Worm (Caenorhabditis elegans) whole organism, L4 larva: ENCODE results near the gene K10D2.5.

ENCODE experiments used
- F44E2.7 ChIP-seq: fragments of 200-800 bp; sonication (Bioruptor generic); IDR thresholded peaks from 2 replicates; pipeline ENCODE4 v2.1.2; 2022; ENCODE audit warnings: missing genetic modification characterization, missing compliant biosample characterization
- Y75B8A.6 ChIP-seq: fragments of 200-800 bp; sonication (Bioruptor generic); IDR thresholded peaks from 2 replicates; pipeline ENCODE4 v1.3.6; 2022; ENCODE audit warnings: missing genetic modification reagents, missing genetic modification characterization, missing compliant biosample characterization
- aha-1 ChIP-seq: fragments of 150-350 bp; peaks from one replicate; lab custom pipeline; 2014; ENCODE audit warnings: missing biosample characterization, missing genetic modification characterization
- ceh-20 ChIP-seq: fragments of 200-800 bp; sonication (Bioruptor generic); IDR thresholded peaks from 2 replicates; pipeline ENCODE4 v1.3.6; 2022; ENCODE audit warnings: missing genetic modification reagents, missing genetic modification characterization, missing compliant biosample characterization
- ceh-62 ChIP-seq: sonication (generic microtip); optimal IDR thresholded peaks from 2 replicates; lab custom pipeline; 2017; ENCODE audit warnings: missing biosample characterization, missing genetic modification characterization
- daf-16 ChIP-seq, 3 experiments: sonication (generic microtip); optimal IDR thresholded peaks; 2 replicates each; lab custom pipeline; 2016 to 2017; ENCODE audit warnings: missing genetic modification characterization in 3 of 3, missing genetic modification reagents in 3 of 3, mild to moderate bottlenecking in 2 of 3, missing compliant biosample characterization in 2 of 3, missing biosample characterization in 1 of 3, moderate library complexity in 1 of 3
- daf-19 ChIP-seq: fragments of 200-800 bp; sonication (Bioruptor generic); conservative IDR thresholded peaks from 2 replicates; pipeline ENCODE4 v1.3.6; 2022; ENCODE audit warnings: missing genetic modification characterization, missing compliant biosample characterization
- dve-1 ChIP-seq: sonication (generic microtip); optimal IDR thresholded peaks from 2 replicates; lab custom pipeline; 2017; ENCODE audit warnings: antibody characterized with exemption, mild to moderate bottlenecking, missing genetic modification characterization, missing compliant biosample characterization; ENCODE audit not compliant: insufficient read depth
- egl-27 ChIP-seq: sonication (generic microtip); optimal IDR thresholded peaks from 3 replicates; lab custom pipeline; 2017; ENCODE audit warnings: missing biosample characterization, missing genetic modification reagents, missing genetic modification characterization
- jun-1 ChIP-seq: fragments of 150-350 bp; optimal IDR thresholded peaks from 2 replicates; lab custom pipeline; 2014; ENCODE audit warnings: missing biosample characterization, missing genetic modification reagents, missing genetic modification characterization
- lin-1 ChIP-seq: fragments of 200-800 bp; sonication (Bioruptor generic); IDR thresholded peaks from 2 replicates; pipeline ENCODE4 v1.3.6; 2022; ENCODE audit warnings: missing genetic modification reagents, missing genetic modification characterization, missing compliant biosample characterization
- lin-13 ChIP-seq: fragments of 150-350 bp; optimal IDR thresholded peaks from 2 replicates; lab custom pipeline; 2014; ENCODE audit warnings: missing biosample characterization, missing genetic modification reagents, missing genetic modification characterization
- lin-15B ChIP-seq: fragments of 150-350 bp; sonication (generic microtip); optimal IDR thresholded peaks from 3 replicates; lab custom pipeline; 2014; ENCODE audit warnings: missing biosample characterization, missing genetic modification characterization
- mes-2 ChIP-seq: sonication (generic microtip); optimal IDR thresholded peaks from 2 replicates; lab custom pipeline; 2016; ENCODE audit warnings: missing genotype, mild to moderate bottlenecking, missing genetic modification characterization, missing compliant biosample characterization; ENCODE audit not compliant: poor library complexity, severe bottlenecking
- mxl-3 ChIP-seq: fragments of 200-800 bp; sonication (Bioruptor generic); optimal IDR thresholded peaks from 2 replicates; lab custom pipeline; 2018; ENCODE audit warnings: mild to moderate bottlenecking, missing genetic modification characterization, missing compliant biosample characterization
- nhr-11 ChIP-seq: fragments of 150-350 bp; optimal IDR thresholded peaks from 2 replicates; lab custom pipeline; 2014; ENCODE audit warnings: missing biosample characterization, missing genetic modification characterization
- nhr-28 ChIP-seq: fragments of 150-350 bp; optimal IDR thresholded peaks from 2 replicates; lab custom pipeline; 2014; ENCODE audit warnings: missing biosample characterization, missing genetic modification characterization
- nhr-76 ChIP-seq: fragments of 150-350 bp; optimal IDR thresholded peaks from 2 replicates; lab custom pipeline; 2014; ENCODE audit warnings: missing biosample characterization, missing genetic modification characterization
- pha-4 ChIP-seq, 2 experiments: fragments of 150-350 bp in 1 of 2; fragments of 200-800 bp in 1 of 2; sonication (Bioruptor generic) in 1 of 2; IDR thresholded peaks in 1 of 2; optimal IDR thresholded peaks in 1 of 2; 2 replicates each; pipeline versions ENCODE4 v1.3.6 to Lab custom; 2014 to 2022; ENCODE audit warnings: missing genetic modification characterization in 2 of 2, missing genetic modification reagents in 2 of 2, missing biosample characterization in 1 of 2, missing compliant biosample characterization in 1 of 2
- spr-3 ChIP-seq: fragments of 200-800 bp; sonication (Bioruptor generic); optimal IDR thresholded peaks from 2 replicates; lab custom pipeline; 2018; ENCODE audit warnings: mild to moderate bottlenecking, missing genetic modification characterization, missing compliant biosample characterization
- zag-1 ChIP-seq: fragments of 150-350 bp; optimal IDR thresholded peaks from 2 replicates; lab custom pipeline; 2014; ENCODE audit warnings: missing biosample characterization, missing genetic modification characterization
- ztf-11 ChIP-seq: fragments of 150-350 bp; optimal IDR thresholded peaks from 2 replicates; lab custom pipeline; 2014; ENCODE audit warnings: missing biosample characterization, missing genetic modification characterization

Gene K10D2.5

DNA sequence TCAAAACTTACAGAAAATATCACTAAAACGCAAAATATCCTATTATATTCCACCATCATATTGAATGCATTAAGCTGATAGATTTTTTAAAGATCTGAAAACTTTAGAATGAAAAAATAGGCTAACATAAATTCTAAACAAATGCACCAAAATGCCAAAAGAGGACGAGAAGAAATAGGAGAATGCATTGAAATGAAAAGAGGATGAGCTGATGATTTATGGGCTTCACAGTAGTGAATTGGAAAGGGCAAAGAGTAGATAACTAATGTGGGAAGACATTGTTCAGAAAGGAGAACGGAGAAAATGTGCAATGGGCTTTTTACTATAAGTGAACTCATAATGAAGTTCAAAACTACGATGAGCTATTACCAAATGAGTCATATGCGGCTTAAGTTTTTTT lies 45.0 kb downstream of the K10D2.5 start, which contains the start of gene cutl-19:
Gene cutl-19, minus strand, starts transcription at position 101 of the 400 bp plus-strand sequence.
- TF ChIP-seq lin-1 (GFP tag; lab: Robert Waterston, UW) (no peak), mxl-3 (GFP tag; lab: Kevin White, UChicago) (no peak)

DNA sequence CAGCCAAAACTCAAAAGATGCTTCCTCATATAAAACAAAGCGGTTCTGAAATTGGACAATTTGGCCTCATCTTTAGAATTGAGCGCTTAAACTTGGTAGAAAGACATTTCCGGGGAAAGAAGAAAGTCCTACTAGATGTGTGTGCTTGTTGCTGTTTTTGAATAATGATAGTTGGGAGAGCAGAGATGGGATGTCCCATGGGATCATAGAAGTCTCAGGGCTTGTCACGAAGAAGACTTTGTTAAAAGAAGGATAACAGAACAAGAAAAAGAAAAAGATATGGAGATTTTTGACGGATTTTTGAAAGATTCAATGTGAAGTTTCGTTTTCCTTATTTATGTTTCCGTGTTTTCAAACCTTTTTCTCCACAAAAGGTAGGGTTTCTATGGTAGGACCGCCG lies 46.2 kb downstream of the K10D2.5 start, which contains the start of gene ZC155.2:
Gene ZC155.2, plus strand, starts transcription at position 301 of the 400 bp plus-strand sequence.
- TF ChIP-seq jun-1 (tag; lab: Kevin White, UChicago) (no peak), nhr-76 (tag; lab: Kevin White, UChicago) (no peak), ceh-20 (GFP tag; lab: Robert Waterston, UW) (no peak), lin-15B (tag; lab: Kevin White, UChicago) (no peak), ztf-11 (tag; lab: Kevin White, UChicago) (no peak), F44E2.7 (GFP tag; lab: Robert Waterston, UW) (no peak), lin-13 (GFP tag; lab: Kevin White, UChicago) (no peak), mes-2 (tag; lab: Kevin White, UChicago) (no peak), daf-19 (GFP tag; lab: Robert Waterston, UW) (no peak), nhr-11 (tag; lab: Kevin White, UChicago) (no peak)

DNA sequence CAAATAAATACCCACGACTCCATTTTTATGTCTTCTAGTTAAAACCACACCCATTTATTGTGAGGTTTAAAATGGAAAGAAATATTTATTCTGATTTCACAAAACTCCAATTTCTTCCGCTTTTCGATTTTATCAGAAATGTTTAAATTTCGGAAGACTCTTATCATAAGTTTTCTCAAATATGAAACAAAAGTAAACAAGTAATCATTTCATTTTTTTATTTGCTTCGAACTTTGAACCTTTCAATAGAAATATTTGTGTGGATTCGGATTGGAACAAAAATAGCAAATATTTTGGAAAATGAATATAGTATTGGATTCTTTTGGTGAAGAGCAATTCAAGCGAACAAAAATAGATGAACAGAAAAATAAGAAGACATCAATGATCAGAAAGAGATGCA lies 49.3 kb downstream of the K10D2.5 start:
- no peak for TF ChIP-seq ceh-62 (tag; lab: Kevin White, UChicago)
- no peak for TF ChIP-seq zag-1 (tag; lab: Kevin White, UChicago)
- TF ChIP-seq spr-3 (GFP tag; lab: Kevin White, UChicago): no peak
- TF ChIP-seq aha-1 (tag; lab: Kevin White, UChicago): no peak
- TF ChIP-seq dve-1 (tag; lab: Kevin White, UChicago): no peak
- no peak for TF ChIP-seq daf-16 (GFP tag; optimal IDR thresholded peaks at IDR 0.05; lab: Kevin White, UChicago)
- peak; percentile 83 for TF ChIP-seq daf-16 (tag; optimal IDR thresholded peaks at IDR 0.05; lab: Kevin White, UChicago)
- no peak for TF ChIP-seq ztf-11 (tag; lab: Kevin White, UChicago)
- no peak for TF ChIP-seq egl-27 (tag; lab: Kevin White, UChicago)
- no peak for TF ChIP-seq Y75B8A.6 (GFP tag; lab: Robert Waterston, UW)

DNA sequence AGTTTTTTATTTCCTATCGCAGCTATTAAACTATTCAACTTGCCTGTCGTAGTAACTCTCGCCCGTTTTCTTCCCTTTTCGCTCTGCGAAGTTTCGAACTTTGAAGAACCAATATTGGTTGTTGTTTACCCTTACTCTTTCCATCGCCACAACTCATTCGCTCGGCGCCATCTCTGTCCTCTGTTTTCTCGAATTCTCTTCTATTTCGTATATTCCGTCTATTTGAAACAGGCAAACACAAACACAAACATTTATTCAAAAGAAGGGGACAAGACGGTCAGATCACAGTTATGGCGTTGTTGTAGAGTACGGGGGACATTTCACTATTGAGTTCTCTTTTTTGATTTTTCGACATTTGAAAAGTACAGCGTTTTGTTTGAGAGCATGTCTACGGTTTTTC lies 50.3 kb downstream of the K10D2.5 start:
- TF ChIP-seq daf-16 (GFP tag; optimal IDR thresholded peaks at IDR 0.05; lab: Kevin White, UChicago): no peak
- TF ChIP-seq daf-16 (tag; optimal IDR thresholded peaks at IDR 0.05; lab: Kevin White, UChicago): peak; percentile 94
- no peak for TF ChIP-seq nhr-76 (tag; lab: Kevin White, UChicago)
- no peak for TF ChIP-seq pha-4 (GFP tag; IDR thresholded peaks at IDR 0.05; lab: Robert Waterston, UW)
- TF ChIP-seq pha-4 (tag; optimal IDR thresholded peaks at IDR 0.05; lab: Kevin White, UChicago): peak; percentile 72
- TF ChIP-seq nhr-28 (tag; lab: Kevin White, UChicago): peak; percentile 35
